Fruit fly (Drosophila melanogaster) whole organism, pupa: ENCODE measurements around the gene CG43901.
"Not testable (repeated sequence)": the region's sequence is repeated elsewhere in the genome, so short reads cannot be mapped to it uniquely, and the experiment has no call there.

Source experiments
- CG10348 ChIP-seq: fragments of 200-800 bp; sonication (Bioruptor generic); IDR thresholded peaks from 2 replicates; pipeline ENCODE4 v1.3.6; 2022; ENCODE audit warnings: missing biosample characterization, missing genetic modification characterization
- CG12605 ChIP-seq: fragments of 200-800 bp; sonication (Bioruptor generic); IDR thresholded peaks from 2 replicates; pipeline ENCODE4 v1.3.6; 2022; ENCODE audit warnings: missing biosample characterization, missing genetic modification characterization
- CG13204 ChIP-seq: fragments of 200-800 bp; sonication (Bioruptor generic); optimal IDR thresholded peaks from 2 replicates; lab custom pipeline; 2018; ENCODE audit warnings: missing biosample characterization, mild to moderate bottlenecking, missing genetic modification characterization, moderate library complexity
- CG14655 ChIP-seq: fragments of 200-800 bp; sonication (Bioruptor generic); optimal IDR thresholded peaks from 3 replicates; lab custom pipeline; 2017; ENCODE audit warnings: mild to moderate bottlenecking, missing biosample characterization, missing genetic modification reagents, missing genetic modification characterization
- CG15710 ChIP-seq: fragments of 200-800 bp; sonication (Bioruptor generic); optimal IDR thresholded peaks from 2 replicates; lab custom pipeline; 2018; ENCODE audit warnings: missing biosample characterization, mild to moderate bottlenecking, missing genetic modification characterization, moderate library complexity
- CG17806 ChIP-seq: fragments of 200-800 bp; sonication (Bioruptor generic); optimal IDR thresholded peaks from 2 replicates; lab custom pipeline; 2018; ENCODE audit warnings: missing biosample characterization, mild to moderate bottlenecking, missing genetic modification characterization, moderate library complexity
- CG32121 ChIP-seq: fragments of 200-800 bp; sonication (Bioruptor generic); IDR thresholded peaks from 2 replicates; pipeline ENCODE4 v1.3.6; 2022; ENCODE audit warnings: missing biosample characterization, missing genetic modification characterization
- CG34367 ChIP-seq: fragments of 200-800 bp; sonication (Bioruptor generic); optimal IDR thresholded peaks from 2 replicates; lab custom pipeline; 2018; ENCODE audit warnings: missing biosample characterization, mild to moderate bottlenecking, missing genetic modification characterization
- CG4496 ChIP-seq: fragments of 200-800 bp; sonication (Bioruptor generic); IDR thresholded peaks from 3 replicates; pipeline ENCODE4 v1.3.6; 2022; ENCODE audit warnings: missing biosample characterization, missing genetic modification characterization
- CG8159 ChIP-seq: fragments of 200-800 bp; sonication (Bioruptor generic); optimal IDR thresholded peaks from 3 replicates; lab custom pipeline; 2018; ENCODE audit warnings: missing biosample characterization, mild to moderate bottlenecking, missing genetic modification characterization, moderate library complexity
- CG8301 ChIP-seq: fragments of 200-800 bp; sonication (Bioruptor generic); optimal IDR thresholded peaks from 2 replicates; lab custom pipeline; 2018; ENCODE audit warnings: missing biosample characterization, mild to moderate bottlenecking, missing genetic modification characterization
- CG9948 ChIP-seq: fragments of 200-800 bp; sonication (Bioruptor generic); optimal IDR thresholded peaks from 2 replicates; lab custom pipeline; 2018; ENCODE audit warnings: missing biosample characterization, mild to moderate bottlenecking, missing genetic modification characterization, moderate library complexity
- D1 ChIP-seq: fragments of 200-800 bp; sonication (Bioruptor generic); optimal IDR thresholded peaks from 2 replicates; lab custom pipeline; 2018; ENCODE audit warnings: missing biosample characterization, mild to moderate bottlenecking, missing genetic modification characterization, moderate library complexity
- EcR ChIP-seq: fragments of 200-800 bp; sonication (Bioruptor generic); optimal IDR thresholded peaks from 3 replicates; lab custom pipeline; 2019; ENCODE audit warnings: missing biosample characterization, missing genetic modification characterization, mild to moderate bottlenecking, moderate library complexity, missing genetic modification reagents
- Ets98B ChIP-seq: fragments of 200-800 bp; sonication (Bioruptor generic); IDR thresholded peaks from 2 replicates; pipeline ENCODE4 v1.3.6; 2022; ENCODE audit warnings: missing biosample characterization, missing genetic modification characterization
- Pif1A ChIP-seq: fragments of 200-800 bp; sonication (Bioruptor generic); optimal IDR thresholded peaks from 3 replicates; lab custom pipeline; 2016; ENCODE audit warnings: missing biosample characterization, missing genetic modification characterization
- Pif1B ChIP-seq: fragments of 200-800 bp; sonication (Bioruptor generic); optimal IDR thresholded peaks from 3 replicates; lab custom pipeline; 2016; ENCODE audit warnings: missing biosample characterization, missing genetic modification characterization
- Snoo ChIP-seq: fragments of 200-800 bp; sonication (Bioruptor generic); optimal IDR thresholded peaks from 3 replicates; lab custom pipeline; 2017; ENCODE audit warnings: missing biosample characterization, mild to moderate bottlenecking, missing genetic modification characterization, inconsistent platforms
- fd96Ca ChIP-seq: fragments of 200-800 bp; sonication (Bioruptor generic); IDR thresholded peaks from 3 replicates; pipeline ENCODE4 v1.3.6; 2022; ENCODE audit warnings: missing biosample characterization, missing genetic modification characterization
- gl ChIP-seq: fragments of 200-800 bp; sonication (Bioruptor generic); optimal IDR thresholded peaks from 2 replicates; lab custom pipeline; 2018; ENCODE audit warnings: missing biosample characterization, mild to moderate bottlenecking, missing genetic modification characterization
- rn ChIP-seq: fragments of 200-800 bp; sonication (Bioruptor generic); IDR thresholded peaks from 2 replicates; pipeline ENCODE4 v1.3.6; 2022; ENCODE audit warnings: missing biosample characterization, missing genetic modification characterization

Gene CG43901

dm6 chrX:10935587-10935986 is 30.0 kb downstream of the CG43901 start:
- TF ChIP-seq CG12605 (GFP tag; lab: Robert Waterston, UW) (no peak), CG34367 (tag; lab: Kevin White, UChicago) (no peak), fd96Ca (no peak)

- TF ChIP-seq EcR (GFP tag; lab: Kevin White, UChicago): peak; percentile 31
- peak; percentile 23 for TF ChIP-seq D1
- peak; percentile 94 for TF ChIP-seq CG4496 (GFP tag; lab: Robert Waterston, UW)
- TF ChIP-seq CG13204: peak; percentile 83
- peak; percentile 88 for TF ChIP-seq CG8159 (tag; lab: Kevin White, UChicago)
- peak; percentile 81 for TF ChIP-seq CG12605 (GFP tag; lab: Robert Waterston, UW)
- peak; percentile 89 for TF ChIP-seq CG17806 (tag; lab: Kevin White, UChicago)
- peak; percentile 40 for TF ChIP-seq Snoo (tag; lab: Kevin White, UChicago)
- peak; percentile 90 for TF ChIP-seq CG32121
- TF ChIP-seq gl (tag; lab: Kevin White, UChicago): peak; percentile 80
- peak; percentile 89 for TF ChIP-seq CG34367 (tag; lab: Kevin White, UChicago)
- TF ChIP-seq CG9948: peak; percentile 86
- peak; percentile 82 for TF ChIP-seq CG14655 (GFP tag; lab: Kevin White, UChicago)
- no peak for TF ChIP-seq CG10348 (GFP tag; lab: Robert Waterston, UW)
- TF ChIP-seq Ets98B (GFP tag; lab: Robert Waterston, UW): peak; percentile 90
- peak; percentile 88 for TF ChIP-seq Pif1A (GFP tag; lab: Kevin White, UChicago)
- TF ChIP-seq CG15710 (tag; lab: Kevin White, UChicago): peak; percentile 89
- TF ChIP-seq Pif1B: peak; percentile 78
- TF ChIP-seq rn (GFP tag; lab: Robert Waterston, UW): peak; percentile 62; the same call in 1 of the 2 replicates
- TF ChIP-seq CG8301 (tag; lab: Kevin White, UChicago): peak; percentile 83
- TF ChIP-seq fd96Ca: peak; percentile 85
- TF ChIP-seq, all 21 proteins: peak for 20
Observed at dm6 chrX:10936599-10936998, 31.0 kb downstream of the CG43901 start.

dm6 chrX:10950930-10951329 is 45.4 kb downstream of the CG43901 start, which contains the start of gene Rab9Fa:
Gene Rab9Fa (minus strand): TSS chrX:10951030.
- not testable (repeated sequence) for TF ChIP-seq EcR (GFP tag; lab: Kevin White, UChicago); CG8159 (tag; lab: Kevin White, UChicago); CG13204

- TF ChIP-seq CG34367 (tag; lab: Kevin White, UChicago): no peak
- TF ChIP-seq CG12605 (GFP tag; lab: Robert Waterston, UW): no peak
- no peak for TF ChIP-seq D1
- no peak for TF ChIP-seq CG32121
- TF ChIP-seq gl (tag; lab: Kevin White, UChicago): no peak
- TF ChIP-seq fd96Ca: no peak
- no peak for TF ChIP-seq Pif1A (GFP tag; lab: Kevin White, UChicago)
- TF ChIP-seq CG14655 (GFP tag; lab: Kevin White, UChicago): no peak
- TF ChIP-seq CG13204: no peak
- no peak for TF ChIP-seq Ets98B (GFP tag; lab: Robert Waterston, UW)
- TF ChIP-seq CG10348 (GFP tag; lab: Robert Waterston, UW): no peak
- TF ChIP-seq CG15710 (tag; lab: Kevin White, UChicago): no peak
Observed at dm6 chrX:10952386-10952785, 46.8 kb downstream of the CG43901 start, which contains the start of gene Rab9Fb. Gene Rab9Fb (minus strand): TSS chrX:10952486.

- TF ChIP-seq Ets98B (GFP tag; lab: Robert Waterston, UW): no peak
- no peak for TF ChIP-seq CG8159 (tag; lab: Kevin White, UChicago)
- TF ChIP-seq Pif1A (GFP tag; lab: Kevin White, UChicago): peak; percentile 11
- TF ChIP-seq CG32121: peak; percentile 34; the same call in 1 of the 2 replicates
- TF ChIP-seq CG8301 (tag; lab: Kevin White, UChicago): peak; percentile 65
- TF ChIP-seq CG9948: no peak
- TF ChIP-seq EcR (GFP tag; lab: Kevin White, UChicago): no peak
Observed at dm6 chrX:10953240-10953639, 47.7 kb downstream of the CG43901 start.

- TF ChIP-seq Ets98B (GFP tag; lab: Robert Waterston, UW) (peak; percentile 26; the same call in 1 of the 2 replicates), CG14655 (GFP tag; lab: Kevin White, UChicago) (peak; percentile 53), fd96Ca (0 out of 3 replicates have a peak, but pooled peaks have one; percentile 9), Pif1B (peak; percentile 37), D1 (no peak), CG32121 (peak; percentile 19; the same call in 1 of the 2 replicates), CG17806 (tag; lab: Kevin White, UChicago) (no peak), Pif1A (GFP tag; lab: Kevin White, UChicago) (peak; percentile 10), CG4496 (GFP tag; lab: Robert Waterston, UW) (0 out of 3 replicates have a peak, but pooled peaks have one; percentile 45), CG8301 (tag; lab: Kevin White, UChicago) (peak; percentile 53)
Observed at dm6 chrX:10959912-10960311, 54.3 kb downstream of the CG43901 start.
